Worm (Caenorhabditis elegans): ENCODE measurements around the gene vig-1.

DNA sequence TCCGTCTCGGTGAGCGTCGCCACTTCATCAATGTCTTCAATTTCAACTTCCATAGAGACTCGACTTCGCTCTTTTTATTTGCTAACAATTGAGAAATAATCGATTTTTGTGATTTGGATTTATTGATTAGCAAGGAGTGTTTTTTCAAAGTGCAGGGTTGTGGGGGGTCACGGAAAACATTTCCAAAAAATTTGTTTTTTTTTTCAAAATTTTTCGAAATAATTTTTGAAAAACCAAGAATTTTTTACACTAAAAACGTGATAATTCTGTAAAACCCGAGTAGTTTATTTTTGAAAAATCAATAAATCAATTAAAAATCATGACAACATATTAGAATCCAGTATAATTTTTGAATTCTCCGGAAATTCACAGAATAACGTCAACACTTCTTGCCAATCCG is 45.4 kb upstream of the vig-1 start, which contains the start of gene Y57G7A.5:
- no peak for TF ChIP-seq elt-1 (tag; optimal IDR thresholded peaks at IDR 0.05; ENCODE audit: borderline replicate concordance, insufficient read depth)
- no peak for TF ChIP-seq nhr-76 (tag; optimal IDR thresholded peaks at IDR 0.05)
- no peak for TF ChIP-seq cnd-1 (tag; optimal IDR thresholded peaks at IDR 0.05)
- no peak for TF ChIP-seq pha-4 (tag; optimal IDR thresholded peaks at IDR 0.05)
- no peak for TF ChIP-seq mep-1 (tag; optimal IDR thresholded peaks at IDR 0.05)
- no peak for TF ChIP-seq ham-2 (GFP tag; optimal IDR thresholded peaks at IDR 0.05)
- TF ChIP-seq flh-1 (GFP tag; optimal IDR thresholded peaks at IDR 0.05): no peak
- no peak for TF ChIP-seq lin-13 (tag; optimal IDR thresholded peaks at IDR 0.05)
- no peak for TF ChIP-seq unc-62 (GFP tag; optimal IDR thresholded peaks at IDR 0.05)
- no peak for TF ChIP-seq nhr-28 (tag; optimal IDR thresholded peaks at IDR 0.05)
- no peak for TF ChIP-seq zip-8 (tag; optimal IDR thresholded peaks at IDR 0.05)
- no peak for TF ChIP-seq snpc-4 (tag; optimal IDR thresholded peaks at IDR 0.05)
